Worm (Caenorhabditis elegans) whole organism, L1 larva: ENCODE measurements around the gene srh-291.

Experiments used
- blmp-1 ChIP-seq: fragments of 150-350 bp; optimal IDR thresholded peaks from 2 replicates; lab custom pipeline; 2014; ENCODE audit warnings: missing biosample characterization, missing genetic modification characterization
- egl-27 ChIP-seq, 2 experiments: fragments of 150-350 bp in 1 of 2; sonication (generic microtip); optimal IDR thresholded peaks; 3 replicates each; lab custom pipeline; 2017 to 2018; ENCODE audit warnings: missing biosample characterization in 2 of 2, missing genetic modification characterization in 2 of 2, missing genetic modification reagents in 2 of 2
- elt-3 ChIP-seq, 6 experiments: fragments of 150-350 bp in 1 of 6; sonication (generic microtip); optimal IDR thresholded peaks; 2 replicates each; lab custom pipeline; 2017 to 2018; ENCODE audit warnings: missing biosample characterization in 6 of 6, missing genetic modification characterization in 6 of 6, inconsistent platforms in 1 of 6
- lir-3 ChIP-seq: sonication (generic microtip); optimal IDR thresholded peaks from 2 replicates; lab custom pipeline; 2016; ENCODE audit warnings: mild to moderate bottlenecking, missing genetic modification characterization, moderate library complexity, missing compliant biosample characterization; ENCODE audit not compliant: poor library complexity
- mep-1 ChIP-seq: fragments of 150-350 bp; optimal IDR thresholded peaks from 2 replicates; lab custom pipeline; 2014; ENCODE audit warnings: missing biosample characterization, missing genetic modification characterization
- nhr-12 ChIP-seq: sonication (generic microtip); optimal IDR thresholded peaks from 2 replicates; lab custom pipeline; 2017; ENCODE audit warnings: missing biosample characterization, missing genetic modification characterization
- nhr-84 ChIP-seq: sonication (generic microtip); optimal IDR thresholded peaks from 2 replicates; lab custom pipeline; 2017; ENCODE audit warnings: missing biosample characterization, missing genetic modification characterization
- skn-1 ChIP-seq: fragments of 150-350 bp; optimal IDR thresholded peaks from 2 replicates; lab custom pipeline; 2014; ENCODE audit warnings: missing biosample characterization, missing genetic modification characterization
- unc-130 ChIP-seq: fragments of 150-350 bp; optimal IDR thresholded peaks from 2 replicates; lab custom pipeline; 2017; ENCODE audit warnings: missing biosample characterization, missing genetic modification characterization, inconsistent platforms
- unc-62 ChIP-seq: fragments of 150-350 bp; optimal IDR thresholded peaks from 2 replicates; lab custom pipeline; 2014; ENCODE audit warnings: missing biosample characterization, missing genetic modification reagents, missing genetic modification characterization
- ztf-4 ChIP-seq: fragments of 150-350 bp; optimal IDR thresholded peaks from 2 replicates; lab custom pipeline; 2014; ENCODE audit warnings: missing biosample characterization, missing genetic modification characterization

DNA sequence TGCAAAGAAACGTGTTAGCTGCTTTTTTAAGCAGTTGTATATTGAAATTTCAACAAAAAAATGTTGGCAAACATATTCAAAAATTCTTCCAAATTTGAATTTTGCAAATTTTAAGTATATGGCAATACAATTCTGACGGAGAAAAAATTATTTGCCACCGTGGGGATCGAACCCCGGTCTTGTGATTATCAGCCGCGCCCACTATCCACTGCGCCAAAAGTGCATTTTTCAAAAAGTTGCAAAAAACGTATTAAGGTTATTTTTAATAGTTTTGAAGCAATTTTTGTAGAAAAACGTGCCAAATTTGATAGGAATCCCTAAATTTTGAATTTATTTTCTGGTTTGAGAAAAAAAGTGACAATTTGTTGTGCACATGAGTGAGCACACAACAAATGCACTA is 21.1 kb upstream of the srh-291 start:
- TF ChIP-seq nhr-84 (tag; lab: Kevin White, UChicago) (no peak), lir-3 (tag; lab: Kevin White, UChicago) (no peak), skn-1 (tag; lab: Kevin White, UChicago) (no peak), egl-27 (tag; optimal IDR thresholded peaks at IDR 0.05; lab: Kevin White, UChicago) (no peak), ztf-4 (no peak), unc-62 (no peak), mep-1 (no peak), elt-3 (tag; optimal IDR thresholded peaks at IDR 0.05; lab: Kevin White, UChicago) (no peak), blmp-1 (tag; lab: Kevin White, UChicago) (no peak), unc-130 (tag; lab: Kevin White, UChicago) (no peak), nhr-12 (tag; lab: Kevin White, UChicago) (no peak)
